Fruit fly (Drosophila melanogaster) whole organism, embryonic: ENCODE measurements around the gene CG32163.

Experiments used
- ATbp ChIP-seq: fragments of 200-800 bp; sonication (Bioruptor generic); optimal IDR thresholded peaks from 2 replicates; lab custom pipeline; 2017; ENCODE audit warnings: missing biosample characterization, mild to moderate bottlenecking, missing genetic modification characterization, missing genetic modification reagents
- Asciz ChIP-seq: fragments of 200-800 bp; sonication (Bioruptor generic); optimal IDR thresholded peaks from 2 replicates; lab custom pipeline; 2017; ENCODE audit warnings: missing biosample characterization, mild to moderate bottlenecking, missing genetic modification characterization, missing genetic modification reagents
- BEAF-32 ChIP-seq: fragments of 200-800 bp; sonication (Bioruptor generic); optimal IDR thresholded peaks from 3 replicates; lab custom pipeline; 2017; ENCODE audit warnings: missing biosample characterization, missing genetic modification characterization, mild to moderate bottlenecking, moderate library complexity, missing genetic modification reagents
- Bteb2 ChIP-seq: fragments of 200-800 bp; sonication (Bioruptor generic); optimal IDR thresholded peaks from 2 replicates; lab custom pipeline; 2016; ENCODE audit warnings: missing biosample characterization, missing genetic modification characterization
- CG11093 ChIP-seq: fragments of 200-800 bp; sonication (Bioruptor generic); IDR thresholded peaks from 3 replicates; pipeline ENCODE4 v1.3.6; 2022; ENCODE audit warnings: missing biosample characterization, missing genetic modification characterization
- CG11560 ChIP-seq: fragments of 200-800 bp; sonication (Bioruptor generic); IDR thresholded peaks from 3 replicates; pipeline ENCODE4 v1.3.6; 2022; ENCODE audit warnings: missing biosample characterization, missing genetic modification characterization
- CG12219 ChIP-seq: fragments of 200-800 bp; sonication (Bioruptor generic); optimal IDR thresholded peaks from 3 replicates; lab custom pipeline; 2018; ENCODE audit warnings: missing biosample characterization, mild to moderate bottlenecking, missing genetic modification characterization
- CG13287 ChIP-seq: fragments of 200-800 bp; sonication (Bioruptor generic); IDR thresholded peaks from 2 replicates; pipeline ENCODE4 v1.3.6; 2022; ENCODE audit warnings: missing biosample characterization, missing genetic modification characterization; ENCODE audit not compliant: partially characterized antibody
- CG16779 ChIP-seq: fragments of 200-800 bp; sonication (Bioruptor generic); IDR thresholded peaks from 2 replicates; pipeline ENCODE4 v1.3.6; 2022; ENCODE audit warnings: missing biosample characterization, missing genetic modification characterization
- CG2875 ChIP-seq: fragments of 200-800 bp; sonication (Bioruptor generic); optimal IDR thresholded peaks from 2 replicates; lab custom pipeline; 2017; ENCODE audit warnings: missing biosample characterization, mild to moderate bottlenecking, missing genetic modification characterization, missing genetic modification reagents
- CG32767 ChIP-seq: fragments of 200-800 bp; sonication (Bioruptor generic); IDR thresholded peaks from 2 replicates; pipeline ENCODE4 v1.3.6; 2022; ENCODE audit warnings: missing biosample characterization, missing genetic modification characterization
- CG4282 ChIP-seq: fragments of 200-800 bp; sonication (Bioruptor generic); optimal IDR thresholded peaks from 2 replicates; lab custom pipeline; 2016; ENCODE audit warnings: missing biosample characterization, missing genetic modification characterization
- CG4820 ChIP-seq: fragments of 200-800 bp; sonication (Bioruptor generic); optimal IDR thresholded peaks from 3 replicates; lab custom pipeline; 2016; ENCODE audit warnings: missing biosample characterization, missing genetic modification characterization
- CG5953 ChIP-seq: fragments of 200-800 bp; sonication (Bioruptor generic); IDR thresholded peaks from 2 replicates; pipeline ENCODE4 v1.3.6; 2022; ENCODE audit warnings: missing biosample characterization, missing genetic modification characterization
- CG6813 ChIP-seq: fragments of 200-800 bp; sonication (Bioruptor generic); optimal IDR thresholded peaks from 2 replicates; lab custom pipeline; 2017; ENCODE audit warnings: missing biosample characterization, missing genetic modification characterization, mild to moderate bottlenecking, moderate library complexity, missing genetic modification reagents
- CG6854 ChIP-seq: fragments of 200-800 bp; sonication (Bioruptor generic); optimal IDR thresholded peaks from 3 replicates; lab custom pipeline; 2017; ENCODE audit warnings: missing biosample characterization, mild to moderate bottlenecking, missing genetic modification characterization
- CG8944 ChIP-seq: fragments of 200-800 bp; sonication (Bioruptor generic); optimal IDR thresholded peaks from 3 replicates; lab custom pipeline; 2016; ENCODE audit warnings: missing biosample characterization, missing genetic modification characterization
- CG9876 ChIP-seq: fragments of 200-800 bp; sonication (Bioruptor generic); optimal IDR thresholded peaks from 2 replicates; lab custom pipeline; 2016; ENCODE audit warnings: missing biosample characterization, missing genetic modification characterization
- CHES-1-like ChIP-seq: fragments of 200-800 bp; sonication (Bioruptor generic); optimal IDR thresholded peaks from 2 replicates; lab custom pipeline; 2016; ENCODE audit warnings: missing biosample characterization, missing genetic modification characterization
- Camta ChIP-seq: fragments of 200-800 bp; sonication (Bioruptor generic); optimal IDR thresholded peaks from 2 replicates; lab custom pipeline; 2016; ENCODE audit warnings: missing biosample characterization, missing genetic modification characterization
- D ChIP-seq, 2 experiments: fragments of 200-800 bp in 1 of 2; fragments of >200 bp in 1 of 2; sonication (Bioruptor generic) in 1 of 2; optimal IDR thresholded peaks; 2 replicates in 1 of 2; 3 replicates in 1 of 2; lab custom pipeline; 2017; ENCODE audit warnings: mild to moderate bottlenecking in 1 of 2, missing biosample characterization in 1 of 2, missing genetic modification characterization in 1 of 2, missing genetic modification reagents in 1 of 2
- Dad ChIP-seq: fragments of 200-800 bp; sonication (Bioruptor generic); optimal IDR thresholded peaks from 3 replicates; lab custom pipeline; 2016; ENCODE audit warnings: missing biosample characterization, missing genetic modification characterization
- Dp ChIP-seq: fragments of 200-800 bp; sonication (Bioruptor generic); optimal IDR thresholded peaks from 2 replicates; lab custom pipeline; 2018; ENCODE audit warnings: missing biosample characterization, mild to moderate bottlenecking, missing genetic modification characterization, moderate library complexity
- Hand ChIP-seq: fragments of 200-800 bp; sonication (Bioruptor generic); optimal IDR thresholded peaks from 2 replicates; lab custom pipeline; 2017; ENCODE audit warnings: mild to moderate bottlenecking, missing biosample characterization, missing genetic modification reagents, missing genetic modification characterization
- Hr78 ChIP-seq, 2 experiments: fragments of 200-800 bp in 1 of 2; fragments of >200 bp in 1 of 2; sonication (Bioruptor generic) in 1 of 2; optimal IDR thresholded peaks; 2 replicates each; lab custom pipeline; 2017 to 2019; ENCODE audit warnings: missing biosample characterization in 2 of 2, missing genetic modification characterization in 2 of 2, mild to moderate bottlenecking in 1 of 2, moderate library complexity in 1 of 2
- Lim3 ChIP-seq: fragments of 200-800 bp; sonication (Bioruptor generic); IDR thresholded peaks from 2 replicates; pipeline ENCODE4 v1.3.6; 2022; ENCODE audit warnings: missing biosample characterization, missing genetic modification characterization
- Max ChIP-seq: fragments of 200-800 bp; sonication (Bioruptor generic); optimal IDR thresholded peaks from 2 replicates; lab custom pipeline; 2016; ENCODE audit warnings: missing biosample characterization, mild to moderate bottlenecking, missing genetic modification characterization
- Side ChIP-seq: fragments of 200-800 bp; sonication (Bioruptor generic); optimal IDR thresholded peaks from 2 replicates; lab custom pipeline; 2016; ENCODE audit warnings: missing biosample characterization, missing genetic modification characterization
- Spps ChIP-seq: fragments of 200-800 bp; sonication (Bioruptor generic); optimal IDR thresholded peaks from 2 replicates; lab custom pipeline; 2018; ENCODE audit warnings: missing biosample characterization, mild to moderate bottlenecking, missing genetic modification characterization
- Taf1 ChIP-seq: fragments of 200-800 bp; sonication (Bioruptor generic); IDR thresholded peaks from 2 replicates; pipeline ENCODE4 v1.3.6; 2022; ENCODE audit warnings: missing biosample characterization, missing genetic modification characterization
- ab ChIP-seq: fragments of 200-800 bp; sonication (Bioruptor generic); optimal IDR thresholded peaks from 2 replicates; lab custom pipeline; 2016; ENCODE audit warnings: missing biosample characterization, missing genetic modification characterization
- ci ChIP-seq: fragments of 200-800 bp; sonication (Bioruptor generic); IDR thresholded peaks from 3 replicates; pipeline ENCODE4 v1.3.6; 2022; ENCODE audit warnings: missing biosample characterization, missing genetic modification characterization
- croc ChIP-seq: fragments of 200-800 bp; sonication (Bioruptor generic); conservative IDR thresholded peaks from 3 replicates; pipeline ENCODE4 v1.3.6; 2022; ENCODE audit warnings: missing biosample characterization, missing genetic modification characterization
- disco-r ChIP-seq: fragments of 200-800 bp; sonication (Bioruptor generic); optimal IDR thresholded peaks from 2 replicates; lab custom pipeline; 2016; ENCODE audit warnings: missing biosample characterization, missing genetic modification characterization
- ems ChIP-seq: fragments of 200-800 bp; sonication (Bioruptor generic); optimal IDR thresholded peaks from 3 replicates; lab custom pipeline; 2016; ENCODE audit warnings: missing biosample characterization, missing genetic modification characterization
- eve ChIP-seq, 2 experiments: fragments of >200 bp; optimal IDR thresholded peaks; 2 replicates each; lab custom pipeline; 2017; ENCODE audit warnings: missing biosample characterization in 2 of 2, missing genetic modification characterization in 2 of 2
- ewg ChIP-seq: fragments of 200-800 bp; sonication (Bioruptor generic); optimal IDR thresholded peaks from 3 replicates; lab custom pipeline; 2017; ENCODE audit warnings: mild to moderate bottlenecking, missing biosample characterization, missing genetic modification reagents, missing genetic modification characterization
- fd102C ChIP-seq: fragments of 200-800 bp; sonication (Bioruptor generic); optimal IDR thresholded peaks from 2 replicates; lab custom pipeline; 2018; ENCODE audit warnings: missing biosample characterization, mild to moderate bottlenecking, missing genetic modification characterization, moderate library complexity
- gcm ChIP-seq: fragments of 200-800 bp; sonication (Bioruptor generic); optimal IDR thresholded peaks from 2 replicates; lab custom pipeline; 2019; ENCODE audit warnings: missing biosample characterization, mild to moderate bottlenecking, missing genetic modification characterization, moderate library complexity
- gcm2 ChIP-seq: fragments of 200-800 bp; sonication (Bioruptor generic); optimal IDR thresholded peaks from 2 replicates; lab custom pipeline; 2016; ENCODE audit warnings: missing biosample characterization, missing genetic modification characterization
- grn ChIP-seq: fragments of 200-800 bp; sonication (Bioruptor generic); optimal IDR thresholded peaks from 3 replicates; lab custom pipeline; 2017; ENCODE audit warnings: missing biosample characterization, missing genetic modification characterization
- gsb ChIP-seq: fragments of 200-800 bp; sonication (Bioruptor generic); IDR thresholded peaks from 2 replicates; pipeline ENCODE4 v1.3.6; 2022; ENCODE audit warnings: missing biosample characterization, missing genetic modification characterization
- lov ChIP-seq, 2 experiments: fragments of 200-800 bp in 1 of 2; fragments of >200 bp in 1 of 2; sonication (Bioruptor generic) in 1 of 2; IDR thresholded peaks in 1 of 2; optimal IDR thresholded peaks in 1 of 2; 2 replicates in 1 of 2; 3 replicates in 1 of 2; pipeline versions ENCODE4 v1.3.6 to Lab custom; 2017 to 2022; ENCODE audit warnings: missing biosample characterization in 1 of 2, missing genetic modification characterization in 1 of 2
- oc ChIP-seq: fragments of 200-800 bp; sonication (Bioruptor generic); optimal IDR thresholded peaks from 2 replicates; lab custom pipeline; 2018; ENCODE audit warnings: missing biosample characterization, mild to moderate bottlenecking, missing genetic modification characterization, moderate library complexity
- phol ChIP-seq: fragments of 200-800 bp; sonication (Bioruptor generic); optimal IDR thresholded peaks from 3 replicates; lab custom pipeline; 2018; ENCODE audit warnings: missing biosample characterization, mild to moderate bottlenecking, missing genetic modification characterization, moderate library complexity
- sna ChIP-seq: fragments of 200-800 bp; sonication (Bioruptor generic); IDR thresholded peaks from 2 replicates; pipeline ENCODE4 v1.3.6; 2022; ENCODE audit warnings: missing biosample characterization, missing genetic modification characterization; ENCODE audit not compliant: partially characterized antibody
- ssp ChIP-seq: fragments of 200-800 bp; sonication (Bioruptor generic); IDR thresholded peaks from 2 replicates; pipeline ENCODE4 v1.3.6; 2022; ENCODE audit warnings: missing biosample characterization, missing genetic modification characterization
- trem ChIP-seq: fragments of 200-800 bp; optimal IDR thresholded peaks from 3 replicates; lab custom pipeline; 2019; ENCODE audit warnings: missing biosample characterization, mild to moderate bottlenecking, missing genetic modification characterization, moderate library complexity
- unpg ChIP-seq: fragments of 200-800 bp; sonication (Bioruptor generic); optimal IDR thresholded peaks from 3 replicates; lab custom pipeline; 2018; ENCODE audit warnings: missing biosample characterization, mild to moderate bottlenecking, missing genetic modification characterization, moderate library complexity
- yki ChIP-seq: fragments of >200 bp; optimal IDR thresholded peaks from 3 replicates; lab custom pipeline; 2018

Gene CG32163

DNA sequence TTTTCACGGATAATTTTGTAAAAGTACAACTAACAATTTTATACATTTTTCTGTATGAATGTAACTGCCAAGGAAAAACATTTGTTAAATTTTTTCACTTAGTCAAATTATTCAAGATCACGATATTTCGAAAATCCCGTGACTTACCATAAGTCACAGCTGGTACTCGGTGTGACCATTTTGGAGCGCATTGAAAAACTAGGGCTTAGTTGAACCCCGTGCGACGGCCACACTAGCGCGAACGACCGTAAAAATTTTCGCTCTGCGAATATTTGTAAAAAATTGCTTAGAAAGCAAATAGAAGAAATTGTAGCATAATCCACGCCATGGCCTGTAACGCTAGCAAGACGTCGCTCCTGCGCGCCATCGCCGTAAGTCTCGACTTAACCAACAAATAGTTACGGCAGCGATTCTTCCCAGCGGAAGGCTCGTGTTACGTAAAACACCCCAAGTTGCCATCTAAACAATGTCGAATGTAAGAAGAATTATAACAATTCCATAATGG, 2.8 kb upstream of the CG32163 start, which contains the start of gene UQCR-C2 (continued):
- TF ChIP-seq CG6813 (GFP tag; lab: Kevin White, UChicago) (no peak), Dp (GFP tag; lab: Kevin White, UChicago) (peak; percentile 64), disco-r (GFP tag; lab: Kevin White, UChicago) (no peak), oc (tag; lab: Kevin White, UChicago) (no peak), CG11560 (tag; lab: Robert Waterston, UW) (no peak), gcm (GFP tag; lab: Kevin White, UChicago) (no peak), ab (GFP tag; lab: Kevin White, UChicago) (no peak), CG9876 (GFP tag; lab: Kevin White, UChicago) (no peak), D (optimal IDR thresholded peaks at IDR 0.05; lab: Kevin White, UChicago) (no peak), D (GFP tag; optimal IDR thresholded peaks at IDR 0.05; lab: Kevin White, UChicago) (no peak), CG8944 (GFP tag; lab: Kevin White, UChicago) (no peak), phol (peak; percentile 46), grn (GFP tag; lab: Kevin White, UChicago) (no peak), Taf1 (GFP tag; lab: Robert Waterston, UW) (no peak), ATbp (GFP tag; lab: Kevin White, UChicago) (no peak), sna (GFP tag; lab: Robert Waterston, UW) (peak; percentile 44; the same call in 1 of the 2 replicates), lov (optimal IDR thresholded peaks at IDR 0.05; lab: Kevin White, UChicago) (no peak), lov (GFP tag; IDR thresholded peaks at IDR 0.05; lab: Robert Waterston, UW) (no peak), Side (GFP tag; lab: Kevin White, UChicago) (peak; percentile 1), Dad (GFP tag; lab: Kevin White, UChicago) (no peak), unpg (GFP tag; lab: Kevin White, UChicago) (no peak), CG16779 (GFP tag; lab: Robert Waterston, UW) (no peak), eve (GFP tag; optimal IDR thresholded peaks at IDR 0.05; lab: Kevin White, UChicago) (no peak), CG13287 (GFP tag; lab: Robert Waterston, UW) (peak; percentile 19; the same call in 1 of the 2 replicates), Asciz (no peak), BEAF-32 (GFP tag; lab: Kevin White, UChicago) (peak; percentile 61), ssp (GFP tag; lab: Robert Waterston, UW) (no peak), gsb (no peak), Hr78 (GFP tag; optimal IDR thresholded peaks at IDR 0.05; lab: Kevin White, UChicago) (no peak), Bteb2 (GFP tag; lab: Kevin White, UChicago) (no peak), CG2875 (GFP tag; lab: Kevin White, UChicago) (no peak), CG6854 (no peak), Hand (GFP tag; lab: Kevin White, UChicago) (peak; percentile 3), CG11093 (GFP tag; lab: Robert Waterston, UW) (no peak), Spps (tag; lab: Kevin White, UChicago) (no peak), ci (GFP tag; lab: Robert Waterston, UW) (peak; percentile 6; the same call in 1 of the 3 replicates), ewg (GFP tag; lab: Kevin White, UChicago) (no peak), croc (GFP tag; lab: Robert Waterston, UW) (no peak), CG4820 (GFP tag; lab: Kevin White, UChicago) (no peak), trem (peak; percentile 70), fd102C (GFP tag; lab: Kevin White, UChicago) (no peak), Lim3 (GFP tag; lab: Robert Waterston, UW) (no peak), Max (peak; percentile 9), Camta (no peak), CG4282 (GFP tag; lab: Kevin White, UChicago) (no peak), CG12219 (GFP tag; lab: Kevin White, UChicago) (no peak), ems (GFP tag; lab: Kevin White, UChicago) (no peak), CHES-1-like (peak; percentile 38), yki (lab: Kevin White, UChicago) (no peak), gcm2 (GFP tag; lab: Kevin White, UChicago) (no peak), CG32767 (GFP tag; lab: Robert Waterston, UW) (no peak), CG5953 (GFP tag; lab: Robert Waterston, UW) (no peak)
